Worm (Caenorhabditis elegans): ENCODE results near the gene F25D1.8.

DNA sequence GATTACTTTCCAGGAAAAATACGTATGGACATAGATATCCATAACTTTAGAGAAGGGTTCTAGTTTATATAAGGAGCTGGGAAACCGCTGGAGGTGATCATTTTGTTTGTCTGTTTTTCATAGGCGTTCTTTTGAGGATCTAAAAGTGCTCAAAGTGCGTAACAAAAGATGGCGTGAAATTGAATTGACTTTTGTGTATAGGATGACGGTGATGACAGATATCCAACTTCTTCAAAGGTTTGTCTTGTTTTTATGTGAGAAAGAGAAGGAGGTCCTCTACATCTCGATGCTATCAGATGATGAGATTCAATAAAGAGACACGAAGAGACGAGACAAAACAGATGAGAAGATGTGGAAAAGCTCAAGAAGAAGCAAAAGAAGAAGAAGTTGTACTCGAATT is 22.5 kb upstream of the F25D1.8 start:
- TF ChIP-seq hlh-15 (tag; optimal IDR thresholded peaks at IDR 0.05) (no peak), ceh-24 (tag; optimal IDR thresholded peaks at IDR 0.05) (no peak), pha-4 (tag; optimal IDR thresholded peaks at IDR 0.05) (no peak), fkh-6 (tag; optimal IDR thresholded peaks at IDR 0.05) (no peak), F13H6.1 (tag; optimal IDR thresholded peaks at IDR 0.05) (no peak), fkh-10 (GFP tag; optimal IDR thresholded peaks at IDR 0.05) (no peak), syd-9 (tag; optimal IDR thresholded peaks at IDR 0.05) (no peak)

All from whole organism, late embryonic.